Fruit fly (Drosophila melanogaster) whole organism, embryonic: ENCODE data around the gene CG9837.

Experiments used
- CG10267 ChIP-seq: fragments of 200-800 bp; sonication (Bioruptor generic); optimal IDR thresholded peaks from 2 replicates; lab custom pipeline; 2018; ENCODE audit warnings: missing biosample characterization, mild to moderate bottlenecking, missing genetic modification characterization, moderate library complexity
- CG12391 ChIP-seq: fragments of 200-800 bp; sonication (Bioruptor generic); optimal IDR thresholded peaks from 3 replicates; lab custom pipeline; 2018; ENCODE audit warnings: missing biosample characterization, mild to moderate bottlenecking, missing genetic modification characterization, moderate library complexity
- CG13894 ChIP-seq: fragments of 200-800 bp; sonication (Bioruptor generic); optimal IDR thresholded peaks from 3 replicates; lab custom pipeline; 2018; ENCODE audit warnings: missing biosample characterization, mild to moderate bottlenecking, missing genetic modification characterization, moderate library complexity
- CG1602 ChIP-seq: fragments of 200-800 bp; sonication (Bioruptor generic); optimal IDR thresholded peaks from 3 replicates; lab custom pipeline; 2016; ENCODE audit warnings: missing biosample characterization, missing genetic modification characterization
- CG18599 ChIP-seq: fragments of 200-800 bp; sonication (Bioruptor generic); optimal IDR thresholded peaks from 3 replicates; lab custom pipeline; 2017; ENCODE audit warnings: missing biosample characterization, missing genetic modification characterization, mild to moderate bottlenecking, moderate library complexity, missing genetic modification reagents
- CG18619 ChIP-seq: fragments of 200-800 bp; sonication (Bioruptor generic); optimal IDR thresholded peaks from 3 replicates; lab custom pipeline; 2017; ENCODE audit warnings: missing biosample characterization, mild to moderate bottlenecking, missing genetic modification characterization
- CG2678 ChIP-seq: fragments of 200-800 bp; sonication (Bioruptor generic); optimal IDR thresholded peaks from 3 replicates; lab custom pipeline; 2019; ENCODE audit warnings: missing biosample characterization, mild to moderate bottlenecking, missing genetic modification characterization, moderate library complexity
- CG3065 ChIP-seq: fragments of 200-800 bp; sonication (Bioruptor generic); optimal IDR thresholded peaks from 2 replicates; lab custom pipeline; 2016; ENCODE audit warnings: missing biosample characterization, missing genetic modification characterization
- CG34422 ChIP-seq: fragments of 200-800 bp; sonication (Bioruptor generic); IDR thresholded peaks from 3 replicates; pipeline ENCODE4 v1.3.6; 2022; ENCODE audit warnings: missing biosample characterization, missing genetic modification characterization
- CG42726 ChIP-seq: fragments of 200-800 bp; sonication (Bioruptor generic); IDR thresholded peaks from 2 replicates; pipeline ENCODE4 v1.3.6; 2022; ENCODE audit warnings: missing biosample characterization, missing genetic modification characterization; ENCODE audit not compliant: partially characterized antibody
- CG5953 ChIP-seq: fragments of 200-800 bp; sonication (Bioruptor generic); IDR thresholded peaks from 2 replicates; pipeline ENCODE4 v1.3.6; 2022; ENCODE audit warnings: missing biosample characterization, missing genetic modification characterization
- CG6175 ChIP-seq: fragments of 200-800 bp; sonication (Bioruptor generic); IDR thresholded peaks from 3 replicates; pipeline ENCODE4 v1.3.6; 2022; ENCODE audit warnings: missing biosample characterization, missing genetic modification characterization
- CG6765 ChIP-seq: fragments of 200-800 bp; sonication (Bioruptor generic); optimal IDR thresholded peaks from 3 replicates; lab custom pipeline; 2017; ENCODE audit warnings: missing biosample characterization, mild to moderate bottlenecking, missing genetic modification characterization
- CG7372 ChIP-seq: fragments of 200-800 bp; sonication (Bioruptor generic); IDR thresholded peaks from 2 replicates; pipeline ENCODE4 v1.3.6; 2022; ENCODE audit warnings: missing biosample characterization, missing genetic modification characterization
- CG7963 ChIP-seq: fragments of 200-800 bp; sonication (Bioruptor generic); IDR thresholded peaks from 3 replicates; pipeline ENCODE4 v1.3.6; 2022; ENCODE audit warnings: missing biosample characterization, missing genetic modification characterization; ENCODE audit not compliant: partially characterized antibody
- CG8290 ChIP-seq, 3 experiments: fragments of 200-800 bp; sonication (Bioruptor generic); optimal IDR thresholded peaks; 2 replicates each; lab custom pipeline; 2016 to 2019; ENCODE audit warnings: missing biosample characterization in 3 of 3, missing genetic modification characterization in 3 of 3, mild to moderate bottlenecking in 2 of 3, moderate library complexity in 1 of 3
- CG9215 ChIP-seq: fragments of 200-800 bp; sonication (Bioruptor generic); IDR thresholded peaks from 2 replicates; pipeline ENCODE4 v1.3.6; 2022; ENCODE audit warnings: missing biosample characterization, missing genetic modification characterization
- CG9817 ChIP-seq: fragments of 200-800 bp; sonication (Bioruptor generic); optimal IDR thresholded peaks from 2 replicates; lab custom pipeline; 2018; ENCODE audit warnings: missing biosample characterization, mild to moderate bottlenecking, missing genetic modification characterization, moderate library complexity
- CTCF ChIP-seq: fragments of 200-800 bp; sonication (Bioruptor generic); optimal IDR thresholded peaks from 2 replicates; lab custom pipeline; 2017; ENCODE audit warnings: missing biosample characterization, mild to moderate bottlenecking, missing genetic modification characterization, moderate library complexity
- CkIIα-i1 ChIP-seq: fragments of 200-800 bp; sonication (Bioruptor generic); IDR thresholded peaks from 2 replicates; pipeline ENCODE4 v1.3.6; 2022; ENCODE audit warnings: missing biosample characterization, missing genetic modification characterization
- Eip74EF ChIP-seq, 2 experiments: fragments of 200-800 bp in 1 of 2; fragments of >200 bp in 1 of 2; sonication (Bioruptor generic) in 1 of 2; optimal IDR thresholded peaks; 2 replicates each; lab custom pipeline; 2017 to 2019; ENCODE audit warnings: missing biosample characterization in 2 of 2, missing genetic modification characterization in 2 of 2, mild to moderate bottlenecking in 1 of 2, moderate library complexity in 1 of 2
- Elba2 ChIP-seq: fragments of 200-800 bp; sonication (Bioruptor generic); optimal IDR thresholded peaks from 3 replicates; lab custom pipeline; 2016; ENCODE audit warnings: missing biosample characterization, missing genetic modification characterization
- HLHmδ ChIP-seq: fragments of 200-800 bp; sonication (Bioruptor generic); optimal IDR thresholded peaks from 2 replicates; lab custom pipeline; 2018; ENCODE audit warnings: missing biosample characterization, mild to moderate bottlenecking, missing genetic modification characterization, moderate library complexity
- Poxn ChIP-seq: fragments of 200-800 bp; sonication (Bioruptor generic); IDR thresholded peaks from 2 replicates; pipeline ENCODE4 v1.3.6; 2022; ENCODE audit warnings: missing biosample characterization, missing genetic modification characterization
- Scr ChIP-seq: fragments of 200-800 bp; sonication (Bioruptor generic); IDR thresholded peaks from 2 replicates; pipeline ENCODE4 v1.3.6; 2022; ENCODE audit warnings: missing biosample characterization, missing genetic modification characterization; ENCODE audit not compliant: partially characterized antibody
- Side ChIP-seq: fragments of 200-800 bp; sonication (Bioruptor generic); optimal IDR thresholded peaks from 2 replicates; lab custom pipeline; 2016; ENCODE audit warnings: missing biosample characterization, missing genetic modification characterization
- Sin3A ChIP-seq: fragments of >200 bp; optimal IDR thresholded peaks from 2 replicates; lab custom pipeline; 2018
- Six4 ChIP-seq: fragments of 200-800 bp; sonication (Bioruptor generic); optimal IDR thresholded peaks from 2 replicates; lab custom pipeline; 2016; ENCODE audit warnings: missing biosample characterization, missing genetic modification characterization
- Sry-β ChIP-seq: fragments of 200-800 bp; sonication (Bioruptor generic); optimal IDR thresholded peaks from 2 replicates; lab custom pipeline; 2018; ENCODE audit warnings: missing biosample characterization, mild to moderate bottlenecking, missing genetic modification characterization, moderate library complexity
- Stat92E ChIP-seq, 3 experiments: fragments of >200 bp in 2 of 3; fragments of 200-800 bp in 1 of 3; sonication (Bioruptor generic) in 1 of 3; optimal IDR thresholded peaks; 2 replicates each; lab custom pipeline; 2017 to 2019; ENCODE audit warnings: missing biosample characterization in 3 of 3, missing genetic modification characterization in 3 of 3, mild to moderate bottlenecking in 1 of 3, moderate library complexity in 1 of 3
- Xrp1 ChIP-seq: fragments of 200-800 bp; sonication (Bioruptor generic); IDR thresholded peaks from 2 replicates; pipeline ENCODE4 v1.3.6; 2022; ENCODE audit warnings: missing biosample characterization, missing genetic modification characterization
- al ChIP-seq: fragments of 200-800 bp; sonication (Bioruptor generic); IDR thresholded peaks from 2 replicates; pipeline ENCODE4 v1.3.6; 2022; ENCODE audit warnings: missing biosample characterization, missing genetic modification characterization
- ase ChIP-seq: fragments of 200-800 bp; sonication (Bioruptor generic); IDR thresholded peaks from 3 replicates; pipeline ENCODE4 v1.3.6; 2022; ENCODE audit warnings: missing biosample characterization, missing genetic modification characterization
- az2 ChIP-seq: fragments of 200-800 bp; sonication (Bioruptor generic); optimal IDR thresholded peaks from 3 replicates; lab custom pipeline; 2016; ENCODE audit warnings: missing biosample characterization, missing genetic modification characterization
- bcd ChIP-seq: fragments of 200-800 bp; sonication (Bioruptor generic); optimal IDR thresholded peaks from 2 replicates; lab custom pipeline; 2017; ENCODE audit warnings: missing biosample characterization, mild to moderate bottlenecking, missing genetic modification characterization
- disco-r ChIP-seq: fragments of 200-800 bp; sonication (Bioruptor generic); optimal IDR thresholded peaks from 2 replicates; lab custom pipeline; 2016; ENCODE audit warnings: missing biosample characterization, missing genetic modification characterization
- exex ChIP-seq: fragments of 200-800 bp; sonication (Bioruptor generic); optimal IDR thresholded peaks from 4 replicates; lab custom pipeline; 2018; ENCODE audit warnings: missing biosample characterization, mild to moderate bottlenecking, missing genetic modification characterization, moderate library complexity
- ind ChIP-seq: fragments of 200-800 bp; sonication (Bioruptor generic); optimal IDR thresholded peaks from 3 replicates; lab custom pipeline; 2016; ENCODE audit warnings: missing biosample characterization, missing genetic modification characterization
- ken ChIP-seq: fragments of 200-800 bp; sonication (Bioruptor generic); IDR thresholded peaks from 3 replicates; pipeline ENCODE4 v1.3.6; 2022; ENCODE audit warnings: missing biosample characterization, missing genetic modification characterization
- lmd ChIP-seq: fragments of 200-800 bp; sonication (Bioruptor generic); IDR thresholded peaks from 2 replicates; pipeline ENCODE4 v1.3.6; 2022; ENCODE audit warnings: missing biosample characterization, missing genetic modification characterization
- mirr ChIP-seq: fragments of 200-800 bp; sonication (Bioruptor generic); optimal IDR thresholded peaks from 3 replicates; lab custom pipeline; 2018; ENCODE audit warnings: missing biosample characterization, mild to moderate bottlenecking, missing genetic modification characterization
- mld ChIP-seq: fragments of 200-800 bp; sonication (Bioruptor generic); IDR thresholded peaks from 3 replicates; pipeline ENCODE4 v1.3.6; 2022; ENCODE audit warnings: missing biosample characterization, missing genetic modification characterization; ENCODE audit not compliant: partially characterized antibody
- nau ChIP-seq: fragments of 200-800 bp; sonication (Bioruptor generic); optimal IDR thresholded peaks from 3 replicates; lab custom pipeline; 2017; ENCODE audit warnings: missing biosample characterization, mild to moderate bottlenecking, missing genetic modification characterization, missing genetic modification reagents
- otp ChIP-seq: fragments of 200-800 bp; sonication (Bioruptor generic); IDR thresholded peaks from 3 replicates; pipeline ENCODE4, ENCODE4 v1.3.6; 2022; ENCODE audit warnings: missing biosample characterization, missing genetic modification characterization
- ranshi ChIP-seq: fragments of 200-800 bp; sonication (Bioruptor generic); IDR thresholded peaks from 2 replicates; pipeline ENCODE4 v1.3.6; 2022; ENCODE audit warnings: missing biosample characterization, missing genetic modification characterization
- repo ChIP-seq: fragments of 200-800 bp; sonication (Bioruptor generic); optimal IDR thresholded peaks from 2 replicates; lab custom pipeline; 2016; ENCODE audit warnings: missing biosample characterization, missing genetic modification characterization
- sd ChIP-seq: fragments of 200-800 bp; sonication (Bioruptor generic); optimal IDR thresholded peaks from 3 replicates; lab custom pipeline; 2018; ENCODE audit warnings: missing biosample characterization, mild to moderate bottlenecking, missing genetic modification characterization, moderate library complexity
- sens ChIP-seq: fragments of 200-800 bp; sonication (Bioruptor generic); peaks from one replicate; lab custom pipeline; 2016; ENCODE audit warnings: missing biosample characterization, missing genetic modification characterization
- sens-2 ChIP-seq: fragments of 200-800 bp; sonication (Bioruptor generic); IDR thresholded peaks from 2 replicates; pipeline ENCODE4 v1.3.6; 2022; ENCODE audit warnings: missing biosample characterization, missing genetic modification characterization
- ssp ChIP-seq: fragments of 200-800 bp; sonication (Bioruptor generic); IDR thresholded peaks from 2 replicates; pipeline ENCODE4 v1.3.6; 2022; ENCODE audit warnings: missing biosample characterization, missing genetic modification characterization
- zf30C ChIP-seq: fragments of 200-800 bp; sonication (Bioruptor generic); optimal IDR thresholded peaks from 3 replicates; lab custom pipeline; 2018; ENCODE audit warnings: missing biosample characterization, mild to moderate bottlenecking, missing genetic modification characterization
- zfh2 ChIP-seq: fragments of 200-800 bp; sonication (Bioruptor generic); optimal IDR thresholded peaks from 2 replicates; lab custom pipeline; 2016; ENCODE audit warnings: missing biosample characterization, missing genetic modification characterization

Gene CG9837

dm6 chr3R:8861671-8862070, 48.3 kb upstream of the CG9837 start (continued):
- TF ChIP-seq ken (GFP tag; lab: Robert Waterston, UW), result no peak
- no peak for TF ChIP-seq sd (tag; lab: Kevin White, UChicago)
- TF ChIP-seq sens-2 (GFP tag; lab: Robert Waterston, UW), result no peak
- no peak for TF ChIP-seq Elba2
- no peak for TF ChIP-seq Poxn (GFP tag; lab: Robert Waterston, UW)
- TF ChIP-seq CG8290 (GFP tag; optimal IDR thresholded peaks at IDR 0.05; lab: Kevin White, UChicago), result peak; percentile 93
- peak in 1 of 2 experiments; percentile 80 for TF ChIP-seq CG8290 (tag; optimal IDR thresholded peaks at IDR 0.05; lab: Kevin White, UChicago)
- TF ChIP-seq al (GFP tag; lab: Robert Waterston, UW), result no peak
- TF ChIP-seq CG13894 (tag; lab: Kevin White, UChicago), result peak; percentile 68
- no peak for TF ChIP-seq CG10267 (tag; lab: Kevin White, UChicago)
- no peak for TF ChIP-seq Six4 (GFP tag; lab: Kevin White, UChicago)
- no peak for TF ChIP-seq CG6175 (GFP tag; lab: Robert Waterston, UW)
- no peak for TF ChIP-seq CG18599 (GFP tag; lab: Kevin White, UChicago)
- TF ChIP-seq Eip74EF (GFP tag; optimal IDR thresholded peaks at IDR 0.05; lab: Kevin White, UChicago), result no peak
- TF ChIP-seq CG9817, result no peak
- TF ChIP-seq Stat92E (GFP tag; optimal IDR thresholded peaks at IDR 0.05; lab: Kevin White, UChicago), result no peak
- no peak for TF ChIP-seq CG1602 (GFP tag; lab: Kevin White, UChicago)
- no peak for TF ChIP-seq mirr (GFP tag; lab: Kevin White, UChicago)
- TF ChIP-seq lmd (GFP tag; lab: Robert Waterston, UW), result no peak
- TF ChIP-seq CG7372 (GFP tag; lab: Robert Waterston, UW), result no peak
- TF ChIP-seq ssp (GFP tag; lab: Robert Waterston, UW), result no peak
- TF ChIP-seq CG34422, result no peak
- TF ChIP-seq repo (GFP tag; lab: Kevin White, UChicago), result no peak
- no peak for TF ChIP-seq exex (tag; lab: Kevin White, UChicago)
- TF ChIP-seq HLHmδ (GFP tag; lab: Kevin White, UChicago), result no peak
- TF ChIP-seq CkIIα-i1 (GFP tag; lab: Robert Waterston, UW), result no peak
- no peak for TF ChIP-seq CG9215 (GFP tag; lab: Robert Waterston, UW)
- no peak for TF ChIP-seq Side (GFP tag; lab: Kevin White, UChicago)
- TF ChIP-seq bcd (GFP tag; lab: Kevin White, UChicago), result no peak
- TF ChIP-seq Xrp1 (GFP tag; lab: Robert Waterston, UW), result no peak
- no peak for TF ChIP-seq ind (GFP tag; lab: Kevin White, UChicago)
- no peak for TF ChIP-seq CG12391
- TF ChIP-seq nau, result no peak
- no peak for TF ChIP-seq disco-r
- peak; percentile 5; the same call in 1 of the 3 replicates for TF ChIP-seq CG7963
- no peak for TF ChIP-seq CG5953
- TF ChIP-seq CG3065 (GFP tag; lab: Kevin White, UChicago), result no peak
- no peak for TF ChIP-seq zf30C (GFP tag; lab: Kevin White, UChicago)
- no peak for TF ChIP-seq CTCF
- TF ChIP-seq CG2678 (tag; lab: Kevin White, UChicago), result no peak
- peak; percentile 47; the same call in 1 of the 3 replicates for TF ChIP-seq mld (GFP tag; lab: Robert Waterston, UW)
- TF ChIP-seq Sry-β (GFP tag; lab: Kevin White, UChicago), result no peak
- TF ChIP-seq otp, result no peak
- TF ChIP-seq CG6765, result no peak
- TF ChIP-seq ase (GFP tag; lab: Robert Waterston, UW), result no peak
- peak; percentile 54; the same call in 1 of the 2 replicates for TF ChIP-seq CG42726 (GFP tag; lab: Robert Waterston, UW)
- no peak for TF ChIP-seq Sin3A (lab: Kevin White, UChicago)
- no peak for TF ChIP-seq CG18619 (GFP tag; lab: Kevin White, UChicago)
- no peak for TF ChIP-seq zfh2 (GFP tag; lab: Kevin White, UChicago)
- TF ChIP-seq sens (GFP tag; lab: Kevin White, UChicago), result peak; percentile 8
- TF ChIP-seq ranshi (GFP tag; lab: Robert Waterston, UW), result no peak
- TF ChIP-seq Scr (GFP tag; lab: Robert Waterston, UW), result peak; percentile 53
- no peak for TF ChIP-seq az2 (GFP tag; lab: Kevin White, UChicago)
